Fruit fly (Drosophila melanogaster): ENCODE results near the gene Cpr72Eb.

Gene Cpr72Eb

DNA sequence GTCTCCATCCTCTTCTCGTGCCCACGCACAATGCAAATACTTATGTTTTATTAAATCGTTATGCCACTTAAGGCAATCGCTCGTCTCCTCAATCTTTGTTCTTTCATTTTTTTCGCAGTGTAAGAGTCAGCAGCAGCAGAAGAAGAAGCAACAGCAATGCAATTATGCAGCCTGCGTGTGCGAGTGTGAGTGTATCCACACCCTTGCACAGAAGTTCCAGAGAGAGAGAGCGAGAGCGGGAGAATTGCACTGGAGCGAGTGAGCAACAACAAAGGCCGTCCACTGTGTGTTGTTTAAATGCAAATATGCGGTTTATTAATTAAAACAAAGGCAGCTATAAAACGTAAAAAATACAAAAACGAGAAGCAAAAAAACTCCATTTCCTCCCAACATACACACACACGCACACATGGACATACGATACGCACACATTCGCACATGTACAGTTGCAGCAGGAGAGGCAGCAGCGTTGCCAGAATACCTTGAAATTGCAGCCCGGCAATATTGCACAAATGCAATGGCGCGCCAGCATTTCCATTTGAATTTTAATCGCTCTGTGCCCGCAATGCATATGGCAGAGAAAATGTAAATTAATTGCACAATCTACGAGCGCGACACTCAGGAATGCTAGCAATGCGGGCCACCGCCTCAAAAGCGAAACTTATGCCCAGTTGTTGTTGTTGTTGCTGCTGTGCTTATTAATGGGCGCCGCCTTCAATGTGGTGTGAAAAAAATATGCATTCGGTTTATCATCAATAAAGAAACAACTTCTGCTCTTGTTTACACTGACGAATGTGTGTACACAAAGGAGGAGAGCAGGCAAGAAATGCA, 44.1 kb downstream of the Cpr72Eb start (continued):
- peak; percentile 73 for TF ChIP-seq MTF-1 (GFP tag; optimal IDR thresholded peaks at IDR 0.05; ENCODE audit: borderline replicate concordance)
- TF ChIP-seq CG16779 (GFP tag; IDR thresholded peaks at IDR 0.05) = no peak
- no peak for TF ChIP-seq mam (GFP tag; optimal IDR thresholded peaks at IDR 0.05)
- no peak for TF ChIP-seq bigmax (GFP tag; optimal IDR thresholded peaks at IDR 0.05)
- TF ChIP-seq CkIIα-i1 (GFP tag; IDR thresholded peaks at IDR 0.05) = no peak
- no peak for TF ChIP-seq Dref (GFP tag; IDR thresholded peaks at IDR 0.05)
- TF ChIP-seq CG31441 (GFP tag; IDR thresholded peaks at IDR 0.05) = 0 out of 2 replicates have a peak, but pooled peaks have one; percentile 23
- TF ChIP-seq lilli (GFP tag; optimal IDR thresholded peaks at IDR 0.05) = no peak
- peak; percentile 92 for TF ChIP-seq CG15696 (tag; optimal IDR thresholded peaks at IDR 0.05)
- no peak for TF ChIP-seq Ravus (GFP tag; IDR thresholded peaks at IDR 0.05)
- TF ChIP-seq CG12236 (GFP tag; optimal IDR thresholded peaks at IDR 0.05) = peak; percentile 54
- no peak for TF ChIP-seq unpg (GFP tag; optimal IDR thresholded peaks at IDR 0.05)
- peak; percentile 25 for TF ChIP-seq Lhr (GFP tag; optimal IDR thresholded peaks at IDR 0.05)
- TF ChIP-seq CG1233 (GFP tag; optimal IDR thresholded peaks at IDR 0.05) = peak; percentile 74
- TF ChIP-seq CG5245 (GFP tag; optimal IDR thresholded peaks at IDR 0.05) = peak; percentile 32
- TF ChIP-seq Ptx1 (GFP tag; IDR thresholded peaks at IDR 0.05) = no peak
- no peak for TF ChIP-seq ems (GFP tag; optimal IDR thresholded peaks at IDR 0.05)
- peak; percentile 43; the same call in 1 of the 2 replicates for TF ChIP-seq onecut (GFP tag; IDR thresholded peaks at IDR 0.05)
- TF ChIP-seq pum (GFP tag; optimal IDR thresholded peaks at IDR 0.05) = no peak
- no peak for TF ChIP-seq Poxn (GFP tag; IDR thresholded peaks at IDR 0.05)
- TF ChIP-seq bab2 (GFP tag; optimal IDR thresholded peaks at IDR 0.05) = peak; percentile 55
- no peak for TF ChIP-seq CG3995 (GFP tag; optimal IDR thresholded peaks at IDR 0.05)
- no peak for TF ChIP-seq CG17802 (tag; optimal IDR thresholded peaks at IDR 0.05)
- no peak for TF ChIP-seq Adf1 (GFP tag; IDR thresholded peaks at IDR 0.05)
- peak; percentile 22 for TF ChIP-seq CG10979 (tag; optimal IDR thresholded peaks at IDR 0.05)
- TF ChIP-seq CG12659 (GFP tag; optimal IDR thresholded peaks at IDR 0.05) = no peak
- TF ChIP-seq zen2 (GFP tag; IDR thresholded peaks at IDR 0.05; ENCODE audit: partially characterized antibody) = no peak
- TF ChIP-seq vfl (GFP tag; optimal IDR thresholded peaks at IDR 0.05) = no peak
- TF ChIP-seq CG8281 (tag; optimal IDR thresholded peaks at IDR 0.05) = peak; percentile 29
- TF ChIP-seq Neu2 (GFP tag; optimal IDR thresholded peaks at IDR 0.05; ENCODE audit: borderline replicate concordance) = peak; percentile 29
- TF ChIP-seq abd-A (tag; optimal IDR thresholded peaks at IDR 0.05) = no peak
- TF ChIP-seq CG2712 (tag; optimal IDR thresholded peaks at IDR 0.05) = no peak
- no peak for TF ChIP-seq danr (GFP tag; IDR thresholded peaks at IDR 0.05)
- TF ChIP-seq CG43689 (GFP tag; IDR thresholded peaks at IDR 0.05) = no peak
- no peak for TF ChIP-seq CG14441 (GFP tag; IDR thresholded peaks at IDR 0.05)
- 0 out of 3 replicates have a peak, but pooled peaks have one; percentile 17 for TF ChIP-seq gce (GFP tag; IDR thresholded peaks at IDR 0.05)
- TF ChIP-seq CG18764 (GFP tag; optimal IDR thresholded peaks at IDR 0.05) = peak; percentile 54
- peak; percentile 32 for TF ChIP-seq CG2116 (GFP tag; optimal IDR thresholded peaks at IDR 0.05)
- TF ChIP-seq CG11085 (GFP tag; IDR thresholded peaks at IDR 0.05) = no peak
- no peak for TF ChIP-seq CG11695 (GFP tag; IDR thresholded peaks at IDR 0.05)
- TF ChIP-seq ftz-f1 (GFP tag; optimal IDR thresholded peaks at IDR 0.05) = no peak
- TF ChIP-seq Gsc (GFP tag; IDR thresholded peaks at IDR 0.05) = no peak
- peak; percentile 35 for TF ChIP-seq CG11723 (GFP tag; optimal IDR thresholded peaks at IDR 0.05)
- no peak for TF ChIP-seq fu2 (GFP tag; optimal IDR thresholded peaks at IDR 0.05)
- peak; percentile 50 for TF ChIP-seq Atf3 (GFP tag; optimal IDR thresholded peaks at IDR 0.05)
- TF ChIP-seq TFAM (GFP tag; optimal IDR thresholded peaks at IDR 0.05) = no peak
- TF ChIP-seq zf30C (GFP tag; optimal IDR thresholded peaks at IDR 0.05) = peak; percentile 93
- TF ChIP-seq CG17612 (GFP tag; IDR thresholded peaks at IDR 0.05) = no peak
- TF ChIP-seq oc (tag; optimal IDR thresholded peaks at IDR 0.05) = no peak
- no peak for TF ChIP-seq Taf1 (GFP tag; IDR thresholded peaks at IDR 0.05)
